Fruit fly (Drosophila melanogaster) whole organism, embryonic: ENCODE data around the gene CG43090.
A peak's percentile ranks its signal among the peaks of the same experiment; 100 is the strongest.

ENCODE experiments used
- C15 ChIP-seq: fragments of 200-800 bp; sonication (Bioruptor generic); IDR thresholded peaks from 3 replicates; pipeline ENCODE4 v1.3.6; 2022; ENCODE audit warnings: missing biosample characterization, missing genetic modification characterization
- CG11093 ChIP-seq: fragments of 200-800 bp; sonication (Bioruptor generic); IDR thresholded peaks from 3 replicates; pipeline ENCODE4 v1.3.6; 2022; ENCODE audit warnings: missing biosample characterization, missing genetic modification characterization
- CG11560 ChIP-seq: fragments of 200-800 bp; sonication (Bioruptor generic); IDR thresholded peaks from 3 replicates; pipeline ENCODE4 v1.3.6; 2022; ENCODE audit warnings: missing biosample characterization, missing genetic modification characterization
- CG12659 ChIP-seq: fragments of 200-800 bp; sonication (Bioruptor generic); optimal IDR thresholded peaks from 3 replicates; lab custom pipeline; 2017; ENCODE audit warnings: mild to moderate bottlenecking, missing biosample characterization, missing genetic modification reagents, missing genetic modification characterization
- CG13424 ChIP-seq: fragments of 200-800 bp; sonication (Bioruptor generic); optimal IDR thresholded peaks from 2 replicates; lab custom pipeline; 2019; ENCODE audit warnings: missing biosample characterization, mild to moderate bottlenecking, missing genetic modification characterization, moderate library complexity
- CG14050 ChIP-seq: fragments of 200-800 bp; sonication (Bioruptor generic); IDR thresholded peaks from 3 replicates; pipeline ENCODE4 v1.3.6; 2022; ENCODE audit warnings: missing biosample characterization, missing genetic modification characterization
- CG14965 ChIP-seq: fragments of 200-800 bp; sonication (Bioruptor generic); optimal IDR thresholded peaks from 2 replicates; lab custom pipeline; 2016; ENCODE audit warnings: missing biosample characterization, missing genetic modification characterization, borderline replicate concordance
- CG17802 ChIP-seq: fragments of 200-800 bp; sonication (Bioruptor generic); optimal IDR thresholded peaks from 2 replicates; lab custom pipeline; 2018; ENCODE audit warnings: missing biosample characterization, mild to moderate bottlenecking, missing genetic modification characterization, moderate library complexity
- CG2199 ChIP-seq: fragments of 200-800 bp; sonication (Bioruptor generic); IDR thresholded peaks from 3 replicates; pipeline ENCODE4 v1.3.6; 2022; ENCODE audit warnings: missing biosample characterization, missing genetic modification characterization
- CG3281 ChIP-seq: fragments of 200-800 bp; sonication (Bioruptor generic); optimal IDR thresholded peaks from 3 replicates; lab custom pipeline; 2017; ENCODE audit warnings: missing biosample characterization, mild to moderate bottlenecking, missing genetic modification characterization
- CG42726 ChIP-seq: fragments of 200-800 bp; sonication (Bioruptor generic); IDR thresholded peaks from 2 replicates; pipeline ENCODE4 v1.3.6; 2022; ENCODE audit warnings: missing biosample characterization, missing genetic modification characterization; ENCODE audit not compliant: partially characterized antibody
- CG4820 ChIP-seq: fragments of 200-800 bp; sonication (Bioruptor generic); optimal IDR thresholded peaks from 3 replicates; lab custom pipeline; 2016; ENCODE audit warnings: missing biosample characterization, missing genetic modification characterization
- CG6683 ChIP-seq: fragments of 200-800 bp; sonication (Bioruptor generic); optimal IDR thresholded peaks from 2 replicates; lab custom pipeline; 2017; ENCODE audit warnings: missing biosample characterization, mild to moderate bottlenecking, missing genetic modification characterization, missing genetic modification reagents
- CG6765 ChIP-seq: fragments of 200-800 bp; sonication (Bioruptor generic); optimal IDR thresholded peaks from 3 replicates; lab custom pipeline; 2017; ENCODE audit warnings: missing biosample characterization, mild to moderate bottlenecking, missing genetic modification characterization
- CG7786 ChIP-seq: fragments of 200-800 bp; sonication (Bioruptor generic); optimal IDR thresholded peaks from 2 replicates; lab custom pipeline; 2016; ENCODE audit warnings: missing biosample characterization, missing genetic modification characterization
- CG9932 ChIP-seq: fragments of 200-800 bp; sonication (Bioruptor generic); IDR thresholded peaks from 2 replicates; pipeline ENCODE4 v1.3.6; 2022; ENCODE audit warnings: missing biosample characterization, missing genetic modification characterization
- D19B ChIP-seq: fragments of 200-800 bp; sonication (Bioruptor generic); optimal IDR thresholded peaks from 2 replicates; lab custom pipeline; 2017; ENCODE audit warnings: missing biosample characterization, mild to moderate bottlenecking, missing genetic modification characterization
- Dref ChIP-seq: fragments of 200-800 bp; sonication (Bioruptor generic); IDR thresholded peaks from 2 replicates; pipeline ENCODE4 v1.3.6; 2022; ENCODE audit warnings: missing biosample characterization, missing genetic modification characterization
- Ets97D ChIP-seq: fragments of 200-800 bp; sonication (Bioruptor generic); optimal IDR thresholded peaks from 3 replicates; lab custom pipeline; 2016; ENCODE audit warnings: missing biosample characterization, missing genetic modification characterization
- Fer1 ChIP-seq: fragments of 200-800 bp; sonication (Bioruptor generic); optimal IDR thresholded peaks from 2 replicates; lab custom pipeline; 2017; ENCODE audit warnings: missing biosample characterization, mild to moderate bottlenecking, missing genetic modification characterization
- Lpt ChIP-seq: fragments of >200 bp; optimal IDR thresholded peaks from 2 replicates; lab custom pipeline; 2018; ENCODE audit warnings: missing biosample characterization, missing genetic modification characterization
- Oli ChIP-seq: fragments of 200-800 bp; sonication (Bioruptor generic); optimal IDR thresholded peaks from 2 replicates; lab custom pipeline; 2018; ENCODE audit warnings: missing biosample characterization, mild to moderate bottlenecking, missing genetic modification characterization, moderate library complexity
- Pdp1 ChIP-seq, 2 experiments: fragments of 200-800 bp; sonication (Bioruptor generic); optimal IDR thresholded peaks; 3 replicates each; lab custom pipeline; 2016; ENCODE audit warnings: missing biosample characterization in 2 of 2, missing genetic modification characterization in 2 of 2, mild to moderate bottlenecking in 1 of 2, moderate library complexity in 1 of 2
- Spps ChIP-seq: fragments of 200-800 bp; sonication (Bioruptor generic); optimal IDR thresholded peaks from 2 replicates; lab custom pipeline; 2018; ENCODE audit warnings: missing biosample characterization, mild to moderate bottlenecking, missing genetic modification characterization
- Usf ChIP-seq: fragments of 200-800 bp; sonication (Bioruptor generic); optimal IDR thresholded peaks from 2 replicates; lab custom pipeline; 2017; ENCODE audit warnings: missing genotype, missing biosample characterization, missing genetic modification characterization
- ara ChIP-seq: fragments of 200-800 bp; sonication (Bioruptor generic); IDR thresholded peaks from 2 replicates; pipeline ENCODE4 v1.3.6; 2022; ENCODE audit warnings: missing biosample characterization, missing genetic modification characterization
- ase ChIP-seq: fragments of 200-800 bp; sonication (Bioruptor generic); IDR thresholded peaks from 3 replicates; pipeline ENCODE4 v1.3.6; 2022; ENCODE audit warnings: missing biosample characterization, missing genetic modification characterization
- bab2 ChIP-seq: fragments of 200-800 bp; sonication (Bioruptor generic); optimal IDR thresholded peaks from 2 replicates; lab custom pipeline; 2016; ENCODE audit warnings: missing biosample characterization, missing genetic modification characterization
- bbx ChIP-seq: fragments of 200-800 bp; sonication (Bioruptor generic); IDR thresholded peaks from 2 replicates; pipeline ENCODE4 v1.3.6; 2022; ENCODE audit warnings: missing biosample characterization, missing genetic modification characterization; ENCODE audit not compliant: partially characterized antibody
- btn ChIP-seq: fragments of 200-800 bp; sonication (Bioruptor generic); optimal IDR thresholded peaks from 2 replicates; lab custom pipeline; 2016; ENCODE audit warnings: missing biosample characterization, missing genetic modification characterization
- dimm ChIP-seq: fragments of 200-800 bp; sonication (Bioruptor generic); IDR thresholded peaks from 2 replicates; pipeline ENCODE4 v1.3.6; 2022; ENCODE audit warnings: missing biosample characterization, missing genetic modification characterization
- esg ChIP-seq: fragments of 200-800 bp; sonication (Bioruptor generic); conservative IDR thresholded peaks from 2 replicates; pipeline ENCODE4 v1.3.6; 2022; ENCODE audit warnings: missing biosample characterization, missing genetic modification characterization
- fd102C ChIP-seq: fragments of 200-800 bp; sonication (Bioruptor generic); optimal IDR thresholded peaks from 2 replicates; lab custom pipeline; 2018; ENCODE audit warnings: missing biosample characterization, mild to moderate bottlenecking, missing genetic modification characterization, moderate library complexity
- fu2 ChIP-seq: fragments of 200-800 bp; sonication (Bioruptor generic); optimal IDR thresholded peaks from 2 replicates; lab custom pipeline; 2016; ENCODE audit warnings: missing biosample characterization, missing genetic modification characterization
- gcm2 ChIP-seq: fragments of 200-800 bp; sonication (Bioruptor generic); optimal IDR thresholded peaks from 2 replicates; lab custom pipeline; 2016; ENCODE audit warnings: missing biosample characterization, missing genetic modification characterization
- ind ChIP-seq: fragments of 200-800 bp; sonication (Bioruptor generic); optimal IDR thresholded peaks from 3 replicates; lab custom pipeline; 2016; ENCODE audit warnings: missing biosample characterization, missing genetic modification characterization
- jing ChIP-seq: fragments of 200-800 bp; sonication (Bioruptor generic); optimal IDR thresholded peaks from 2 replicates; lab custom pipeline; 2018; ENCODE audit warnings: missing biosample characterization, mild to moderate bottlenecking, missing genetic modification characterization
- kni ChIP-seq: fragments of 200-800 bp; sonication (Bioruptor generic); optimal IDR thresholded peaks from 3 replicates; lab custom pipeline; 2017; ENCODE audit warnings: mild to moderate bottlenecking, missing biosample characterization, missing genetic modification reagents, missing genetic modification characterization
- odd ChIP-seq: fragments of 200-800 bp; sonication (Bioruptor generic); optimal IDR thresholded peaks from 2 replicates; lab custom pipeline; 2017; ENCODE audit warnings: missing biosample characterization, mild to moderate bottlenecking, missing genetic modification characterization
- pan ChIP-seq, 4 experiments: fragments of >200 bp in 3 of 4; fragments of 200-800 bp in 1 of 4; sonication (Bioruptor generic) in 1 of 4; optimal IDR thresholded peaks in 3 of 4; IDR thresholded peaks in 1 of 4; 2 replicates each; pipeline versions ENCODE4 v1.3.6 to Lab custom; 2017 to 2022; ENCODE audit warnings: missing biosample characterization in 2 of 4, missing genetic modification characterization in 2 of 4, mixed read lengths in 1 of 4
- pb ChIP-seq: fragments of 200-800 bp; sonication (Bioruptor generic); optimal IDR thresholded peaks from 3 replicates; lab custom pipeline; 2016; ENCODE audit warnings: missing biosample characterization, missing genetic modification characterization
- pnt ChIP-seq: fragments of 200-800 bp; sonication (Bioruptor generic); optimal IDR thresholded peaks from 3 replicates; lab custom pipeline; 2016; ENCODE audit warnings: missing biosample characterization, missing genetic modification characterization
- ranshi ChIP-seq: fragments of 200-800 bp; sonication (Bioruptor generic); IDR thresholded peaks from 2 replicates; pipeline ENCODE4 v1.3.6; 2022; ENCODE audit warnings: missing biosample characterization, missing genetic modification characterization
- row ChIP-seq: fragments of 200-800 bp; sonication (Bioruptor generic); IDR thresholded peaks from 3 replicates; pipeline ENCODE4 v1.3.6; 2022; ENCODE audit warnings: missing biosample characterization, missing genetic modification characterization
- sima ChIP-seq: fragments of 200-800 bp; sonication (Bioruptor generic); optimal IDR thresholded peaks from 2 replicates; lab custom pipeline; 2016; ENCODE audit warnings: missing biosample characterization, missing genetic modification characterization
- sob ChIP-seq: fragments of 200-800 bp; sonication (Bioruptor generic); IDR thresholded peaks from 2 replicates; pipeline ENCODE4 v1.3.6; 2022; ENCODE audit warnings: missing biosample characterization, missing genetic modification characterization
- sr ChIP-seq: fragments of 200-800 bp; sonication (Bioruptor generic); IDR thresholded peaks from 3 replicates; pipeline ENCODE4 v1.3.6; 2022; ENCODE audit warnings: missing biosample characterization, missing genetic modification characterization
- tll ChIP-seq, 2 experiments: fragments of 200-800 bp in 1 of 2; fragments of >200 bp in 1 of 2; sonication (Bioruptor generic) in 1 of 2; optimal IDR thresholded peaks; 2 replicates each; lab custom pipeline; 2017 to 2019; ENCODE audit warnings: missing biosample characterization in 2 of 2, missing genetic modification characterization in 2 of 2, mild to moderate bottlenecking in 1 of 2, moderate library complexity in 1 of 2
- unc-4 ChIP-seq: fragments of 200-800 bp; sonication (Bioruptor generic); IDR thresholded peaks from 2 replicates; pipeline ENCODE4 v1.3.6; 2022; ENCODE audit warnings: missing biosample characterization, missing genetic modification characterization; ENCODE audit not compliant: partially characterized antibody
- wor ChIP-seq: fragments of 200-800 bp; sonication (Bioruptor generic); IDR thresholded peaks from 2 replicates; pipeline ENCODE4 v1.3.6; 2022; ENCODE audit warnings: missing biosample characterization, missing genetic modification characterization

Gene CG43090

DNA sequence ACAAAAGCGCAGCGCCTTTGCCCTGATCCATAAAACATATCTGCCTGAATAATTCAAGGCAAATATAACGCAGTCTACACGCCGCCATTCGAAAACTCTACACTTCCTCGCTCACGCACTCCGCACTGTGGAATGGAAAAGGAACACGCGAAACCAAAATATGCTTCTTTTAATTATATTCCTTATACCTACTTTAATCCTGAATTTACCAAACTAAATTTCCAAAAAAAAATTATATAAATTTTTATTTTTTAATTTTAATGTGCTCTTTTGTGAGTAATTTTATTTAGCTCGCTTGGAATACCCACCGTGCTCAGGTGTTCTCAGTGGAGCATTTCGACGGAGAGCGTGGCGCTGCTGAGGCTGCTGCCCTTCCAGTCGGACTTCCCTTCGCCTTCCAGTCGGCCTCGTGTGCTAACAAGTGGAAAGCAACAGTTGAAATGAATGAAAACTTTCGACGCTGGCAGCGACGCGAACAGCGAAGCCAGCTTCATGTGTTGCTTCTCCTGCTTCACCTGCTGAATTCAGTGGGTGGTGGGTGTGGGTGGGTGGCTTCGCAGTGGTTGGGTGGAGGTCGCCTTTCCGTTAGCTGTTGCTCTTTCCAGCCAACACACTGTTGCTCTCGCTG is 6.4 kb downstream of the CG43090 start (continued):
- no peak for TF ChIP-seq bbx (GFP tag; lab: Robert Waterston, UW)
- TF ChIP-seq jing: peak; percentile 25
- no peak for TF ChIP-seq CG14965
- TF ChIP-seq CG2199 (GFP tag; lab: Robert Waterston, UW): no peak
- no peak for TF ChIP-seq tll (GFP tag; optimal IDR thresholded peaks at IDR 0.05; lab: Kevin White, UChicago)
- no peak for TF ChIP-seq CG17802 (tag; lab: Kevin White, UChicago)
- TF ChIP-seq Oli: peak; percentile 82
- TF ChIP-seq wor (GFP tag; lab: Robert Waterston, UW): peak; percentile 87
- TF ChIP-seq CG6765: peak; percentile 45
- no peak for TF ChIP-seq CG7786 (GFP tag; lab: Kevin White, UChicago)
- peak; percentile 67 for TF ChIP-seq ind
- peak; percentile 78 for TF ChIP-seq CG11093 (GFP tag; lab: Robert Waterston, UW)
- TF ChIP-seq sr: no peak
- peak; percentile 83 for TF ChIP-seq CG12659 (GFP tag; lab: Kevin White, UChicago)
- TF ChIP-seq C15 (GFP tag; lab: Robert Waterston, UW): peak; percentile 58; the same call in 1 of the 3 replicates
- peak; percentile 92 for TF ChIP-seq Fer1 (GFP tag; lab: Kevin White, UChicago)
- TF ChIP-seq sob (GFP tag; lab: Robert Waterston, UW): peak; percentile 93
- TF ChIP-seq unc-4 (GFP tag; lab: Robert Waterston, UW): no peak
- peak; percentile 43 for TF ChIP-seq CG4820 (GFP tag; lab: Kevin White, UChicago)
- TF ChIP-seq kni (GFP tag; lab: Kevin White, UChicago): no peak
- no peak for TF ChIP-seq fd102C
- no peak for TF ChIP-seq pan (optimal IDR thresholded peaks at IDR 0.05; lab: Kevin White, UChicago)
- peak in 1 of 2 experiments; percentile 94 for TF ChIP-seq pan (GFP tag; optimal IDR thresholded peaks at IDR 0.05 in 1 of 2, IDR thresholded peaks at IDR 0.05 in 1 of 2)
- TF ChIP-seq pnt (GFP tag; lab: Kevin White, UChicago): no peak
- peak; percentile 60 for TF ChIP-seq CG11560 (tag; lab: Robert Waterston, UW)
- no peak for TF ChIP-seq btn (GFP tag; lab: Kevin White, UChicago)
- TF ChIP-seq pb: no peak
- TF ChIP-seq Lpt (GFP tag; lab: Kevin White, UChicago): no peak
- no peak for TF ChIP-seq Dref (GFP tag; lab: Robert Waterston, UW)
- peak; percentile 79 for TF ChIP-seq CG3281 (GFP tag; lab: Kevin White, UChicago)
- no peak for TF ChIP-seq gcm2 (GFP tag; lab: Kevin White, UChicago)
- TF ChIP-seq Ets97D (GFP tag; lab: Kevin White, UChicago): no peak
- peak; percentile 80 for TF ChIP-seq CG14050
- TF ChIP-seq fu2 (GFP tag; lab: Kevin White, UChicago): no peak
- TF ChIP-seq CG9932 (GFP tag; lab: Robert Waterston, UW): peak; percentile 84
- TF ChIP-seq CG13424 (tag; lab: Kevin White, UChicago): peak; percentile 86
- TF ChIP-seq D19B (GFP tag; lab: Kevin White, UChicago): peak; percentile 57
- TF ChIP-seq CG6683: peak; percentile 78
- TF ChIP-seq dimm (GFP tag; lab: Robert Waterston, UW): peak; percentile 69; the same call in 1 of the 2 replicates
- TF ChIP-seq bab2 (GFP tag; lab: Kevin White, UChicago): peak; percentile 30
- TF ChIP-seq ranshi: peak; percentile 82
- TF ChIP-seq row: peak; percentile 91
- no peak for TF ChIP-seq sima (GFP tag; lab: Kevin White, UChicago)
- TF ChIP-seq Pdp1 (GFP tag; optimal IDR thresholded peaks at IDR 0.05; lab: Kevin White, UChicago): peak in 1 of 2 experiments; percentile 31
- no peak for TF ChIP-seq Spps
- peak; percentile 88 for TF ChIP-seq esg
- TF ChIP-seq CG42726 (GFP tag; lab: Robert Waterston, UW): no peak
- peak; percentile 81 for TF ChIP-seq ara (GFP tag; lab: Robert Waterston, UW)
- no peak for TF ChIP-seq Usf (GFP tag; lab: Kevin White, UChicago)
- peak; percentile 69 for TF ChIP-seq odd (GFP tag; lab: Kevin White, UChicago)
- peak; percentile 88 for TF ChIP-seq ase (GFP tag; lab: Robert Waterston, UW)
